Fruit fly (Drosophila melanogaster) whole organism: Measurements from ENCODE around the gene CG10286.

ENCODE experiments used
- CG8478 ChIP-seq: fragments of >200 bp; optimal IDR thresholded peaks from 2 replicates; lab custom pipeline; 2018; ENCODE audit warnings: inconsistent platforms
- Dll ChIP-seq: fragments of >200 bp; optimal IDR thresholded peaks from 2 replicates; lab custom pipeline; 2017
- EcR ChIP-seq, 2 experiments: fragments of >200 bp; optimal IDR thresholded peaks; 2 replicates each; lab custom pipeline; 2017; ENCODE audit warnings: missing biosample characterization in 2 of 2, missing genetic modification characterization in 2 of 2, missing genetic modification reagents in 2 of 2
- pan ChIP-seq: fragments of >200 bp; optimal IDR thresholded peaks from 2 replicates; lab custom pipeline; 2017

dm6 chr3R:6393515-6394246 lies 24.9 kb downstream of the CG10286 start:
- TF ChIP-seq pan (no peak), Dll (lab: Kevin White, UChicago) (no peak), CG8478 (lab: Kevin White, UChicago) (no peak), EcR (GFP tag; optimal IDR thresholded peaks at IDR 0.05; lab: Kevin White, UChicago) (no peak)
